Worm (Caenorhabditis elegans) whole organism, young adult: Measurements from ENCODE around the gene phf-5.

Experiments
- die-1 ChIP-seq: sonication (generic microtip); optimal IDR thresholded peaks from 2 replicates; lab custom pipeline; 2016; ENCODE audit warnings: missing genotype, mild to moderate bottlenecking, missing genetic modification characterization, missing compliant biosample characterization
- mxl-1 ChIP-seq: sonication (generic microtip); optimal IDR thresholded peaks from 2 replicates; lab custom pipeline; 2016; ENCODE audit warnings: missing genetic modification characterization, missing compliant biosample characterization

ce11 chrIII:2329336-2329735 is 14.0 kb upstream of the phf-5 start, which contains the start of gene Y54F10BM.12:
- no peak for TF ChIP-seq mxl-1 (tag; lab: Kevin White, UChicago)
- no peak for TF ChIP-seq die-1 (tag; lab: Kevin White, UChicago)
